Fruit fly (Drosophila melanogaster): ENCODE results near the gene hoe1.
A peak's percentile ranks its signal among the peaks of the same experiment; 100 is the strongest.

hoe1 gene

DNA sequence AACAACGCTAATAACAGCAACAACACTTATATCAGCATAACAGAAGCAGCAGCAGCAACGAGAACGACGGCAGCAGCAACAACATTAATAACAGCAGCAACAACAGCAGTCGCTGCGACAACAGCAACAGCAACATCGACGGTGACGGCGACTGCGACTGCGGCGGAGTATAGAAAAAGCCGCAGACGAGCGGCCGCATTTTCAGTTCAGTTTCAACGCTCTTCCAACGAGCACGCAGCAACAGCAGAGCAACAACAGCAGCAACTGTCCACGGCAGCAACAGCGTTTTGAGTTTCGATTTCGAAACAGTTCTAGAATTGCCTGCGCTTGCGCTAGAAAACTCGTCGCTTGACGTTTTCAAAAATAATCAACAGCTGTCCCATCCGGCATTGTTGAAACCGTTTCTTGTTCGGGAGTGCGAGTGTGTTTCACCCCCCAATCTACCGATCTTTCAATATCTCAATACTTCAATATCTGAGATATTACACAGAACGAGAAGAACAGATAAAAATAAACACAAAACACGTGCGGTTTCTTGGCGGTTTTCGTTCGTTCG, 40.2 kb downstream of the hoe1 start, which contains the start of gene CG3036 (continued):
- TF ChIP-seq sim (GFP tag; IDR thresholded peaks at IDR 0.05) (peak; percentile 49), NFAT (GFP tag; IDR thresholded peaks at IDR 0.05) (no peak; the same call in 1 of the 2 replicates), CG11456 (GFP tag; IDR thresholded peaks at IDR 0.05) (no peak), pros (GFP tag; optimal IDR thresholded peaks at IDR 0.05) (peak; percentile 30), zfh2 (GFP tag; optimal IDR thresholded peaks at IDR 0.05) (no peak), Hr78 (GFP tag; optimal IDR thresholded peaks at IDR 0.05) (peak in 1 of 2 experiments; percentile 32), cad (GFP tag; optimal IDR thresholded peaks at IDR 0.05) (no peak), CG13287 (GFP tag; IDR thresholded peaks at IDR 0.05; ENCODE audit: partially characterized antibody) (peak; percentile 66; the same call in 1 of the 2 replicates), CG4730 (GFP tag; IDR thresholded peaks at IDR 0.05) (no peak), Optix (GFP tag; IDR thresholded peaks at IDR 0.05) (no peak), CG4820 (GFP tag; optimal IDR thresholded peaks at IDR 0.05) (no peak), Fer1 (GFP tag; optimal IDR thresholded peaks at IDR 0.05) (peak; percentile 63), dan (GFP tag; IDR thresholded peaks at IDR 0.05) (no peak), Doc2 (GFP tag; IDR thresholded peaks at IDR 0.05) (no peak), emc (GFP tag; optimal IDR thresholded peaks at IDR 0.05) (no peak), Aef1 (GFP tag; IDR thresholded peaks at IDR 0.05) (peak; percentile 80), CG10979 (tag; optimal IDR thresholded peaks at IDR 0.05) (peak; percentile 42), CG6272 (GFP tag; IDR thresholded peaks at IDR 0.05) (no peak), Dip3 (GFP tag; optimal IDR thresholded peaks at IDR 0.05) (no peak), z (GFP tag; IDR thresholded peaks at IDR 0.05) (no peak), CG2889 (GFP tag; IDR thresholded peaks at IDR 0.05) (no peak), Ravus (GFP tag; IDR thresholded peaks at IDR 0.05) (no peak), fd3F (GFP tag; optimal IDR thresholded peaks at IDR 0.05) (no peak), Gug (GFP tag; IDR thresholded peaks at IDR 0.05) (no peak), ATbp (GFP tag; optimal IDR thresholded peaks at IDR 0.05) (no peak), sob (GFP tag; IDR thresholded peaks at IDR 0.05) (peak; percentile 55; the same call in 1 of the 2 replicates), her (GFP tag; optimal IDR thresholded peaks at IDR 0.05) (peak; percentile 75), klu (GFP tag; IDR thresholded peaks at IDR 0.05) (no peak), zen (tag; optimal IDR thresholded peaks at IDR 0.05) (no peak), vnd (GFP tag; IDR thresholded peaks at IDR 0.05; ENCODE audit: partially characterized antibody) (no peak), CG5245 (GFP tag; optimal IDR thresholded peaks at IDR 0.05) (no peak), lmd (GFP tag; IDR thresholded peaks at IDR 0.05) (no peak), CG13123 (GFP tag; optimal IDR thresholded peaks at IDR 0.05) (no peak), pfk (GFP tag; optimal IDR thresholded peaks at IDR 0.05) (no peak), CG3726 (GFP tag; IDR thresholded peaks at IDR 0.05) (no peak), cwo (GFP tag; optimal IDR thresholded peaks at IDR 0.05) (peak; percentile 81), stc (GFP tag; IDR thresholded peaks at IDR 0.05) (peak; percentile 50; the same call in 1 of the 2 replicates), CG17385 (GFP tag; optimal IDR thresholded peaks at IDR 0.05) (peak; percentile 11), ttk (GFP tag; IDR thresholded peaks at IDR 0.05) (no peak), CG15479 (GFP tag; optimal IDR thresholded peaks at IDR 0.05) (peak; percentile 70), schlank (tag; optimal IDR thresholded peaks at IDR 0.05) (no peak), Rx (GFP tag; IDR thresholded peaks at IDR 0.05) (no peak), CG15514 (GFP tag; optimal IDR thresholded peaks at IDR 0.05) (peak; percentile 34), Awh (GFP tag; IDR thresholded peaks at IDR 0.05) (no peak), slbo (GFP tag; IDR thresholded peaks at IDR 0.05) (no peak), sc (optimal IDR thresholded peaks at IDR 0.05) (no peak), sc (GFP tag; optimal IDR thresholded peaks at IDR 0.05) (no peak), NC2β (GFP tag; optimal IDR thresholded peaks at IDR 0.05) (peak; percentile 43), CG14050 (GFP tag; IDR thresholded peaks at IDR 0.05) (no peak), HLH3B (GFP tag; IDR thresholded peaks at IDR 0.05) (peak; percentile 32; the same call in 1 of the 2 replicates), chm (GFP tag; IDR thresholded peaks at IDR 0.05) (peak; percentile 85), CG6765 (GFP tag; optimal IDR thresholded peaks at IDR 0.05) (no peak)

All from whole organism, embryonic.